Worm (Caenorhabditis elegans) whole organism, L3 larva: ENCODE data around the gene C01G10.18.

Experiments
- elt-3 ChIP-seq, 3 experiments: fragments of 150-350 bp in 1 of 3; sonication (generic microtip) in 2 of 3; optimal IDR thresholded peaks; 2 replicates in 2 of 3; 4 replicates in 1 of 3; lab custom pipeline; 2014 to 2017; ENCODE audit warnings: missing biosample characterization in 3 of 3, missing genetic modification characterization in 3 of 3
- eor-1 ChIP-seq, 2 experiments: fragments of 150-350 bp; optimal IDR thresholded peaks; 2 replicates each; lab custom pipeline; 2014 to 2018; ENCODE audit warnings: missing biosample characterization in 2 of 2, missing genetic modification characterization in 2 of 2
- nhr-11 ChIP-seq: fragments of 150-350 bp; optimal IDR thresholded peaks from 2 replicates; lab custom pipeline; 2014; ENCODE audit warnings: missing biosample characterization, missing genetic modification characterization
- unc-39 ChIP-seq: sonication (generic microtip); optimal IDR thresholded peaks from 4 replicates; lab custom pipeline; 2017; ENCODE audit warnings: missing biosample characterization, missing genetic modification characterization
- ztf-11 ChIP-seq: fragments of 150-350 bp; optimal IDR thresholded peaks from 2 replicates; lab custom pipeline; 2014; ENCODE audit warnings: missing biosample characterization, missing genetic modification characterization

- no peak for TF ChIP-seq elt-3 (tag; optimal IDR thresholded peaks at IDR 0.05; lab: Kevin White, UChicago)
- TF ChIP-seq nhr-11 (tag; lab: Kevin White, UChicago) = no peak
- TF ChIP-seq ztf-11 = no peak
- TF ChIP-seq eor-1 (tag; optimal IDR thresholded peaks at IDR 0.05; lab: Kevin White, UChicago) = no peak
- no peak for TF ChIP-seq unc-39 (tag; lab: Kevin White, UChicago)
Observed at ce11 chrV:15051720-15052119, 36.8 kb downstream of the C01G10.18 start.
